Worm (Caenorhabditis elegans) whole organism, young adult: ENCODE data around the gene sad-1.

Experiments
- B0261.1 ChIP-seq: sonication (generic microtip); optimal IDR thresholded peaks from 2 replicates; lab custom pipeline; 2016; ENCODE audit warnings: mild to moderate bottlenecking, missing genetic modification characterization, moderate library complexity, missing compliant biosample characterization
- F23B12.7 ChIP-seq: sonication (generic microtip); optimal IDR thresholded peaks from 2 replicates; lab custom pipeline; 2017; ENCODE audit warnings: missing genetic modification characterization, mild to moderate bottlenecking, missing compliant biosample characterization, antibody characterized with exemption, moderate library complexity; ENCODE audit not compliant: insufficient read depth
- F39B2.1 ChIP-seq: fragments of 200-800 bp; sonication (Bioruptor generic); IDR thresholded peaks from 2 replicates; pipeline ENCODE4 v1.3.6; 2022; ENCODE audit warnings: missing genetic modification reagents, missing genetic modification characterization, missing compliant biosample characterization
- F52B5.7 ChIP-seq: sonication (generic microtip); optimal IDR thresholded peaks from 2 replicates; lab custom pipeline; 2016; ENCODE audit warnings: mild to moderate bottlenecking, missing genetic modification characterization, missing compliant biosample characterization
- F57A8.1 ChIP-seq: fragments of 200-800 bp; sonication (Bioruptor generic); optimal IDR thresholded peaks from 2 replicates; lab custom pipeline; 2018; ENCODE audit warnings: mild to moderate bottlenecking, missing genetic modification characterization, moderate library complexity, missing compliant biosample characterization
- Y56A3A.18 ChIP-seq: fragments of 200-800 bp; sonication (Bioruptor generic); IDR thresholded peaks from 2 replicates; pipeline ENCODE4 v1.3.6; 2022; ENCODE audit warnings: missing genetic modification reagents, missing genetic modification characterization, missing compliant biosample characterization
- attf-3 ChIP-seq: fragments of 200-800 bp; sonication (Bioruptor generic); conservative IDR thresholded peaks from 2 replicates; pipeline ENCODE4 v1.3.6; 2022; ENCODE audit warnings: missing genetic modification reagents, missing genetic modification characterization, missing compliant biosample characterization
- bed-2 ChIP-seq: fragments of 200-800 bp; sonication (Bioruptor generic); IDR thresholded peaks from 2 replicates; pipeline ENCODE4 v1.3.6; 2022; ENCODE audit warnings: missing genetic modification reagents, missing genetic modification characterization, missing compliant biosample characterization
- cebp-1 ChIP-seq, 2 experiments: fragments of 200-800 bp in 1 of 2; sonication (Bioruptor generic) in 1 of 2; sonication (generic microtip) in 1 of 2; IDR thresholded peaks in 1 of 2; optimal IDR thresholded peaks in 1 of 2; 2 replicates each; pipeline versions ENCODE4 v1.3.6 to Lab custom; 2017 to 2022; ENCODE audit warnings: missing compliant biosample characterization in 2 of 2, missing genetic modification characterization in 2 of 2, mild to moderate bottlenecking in 1 of 2, missing genetic modification reagents in 1 of 2, moderate library complexity in 1 of 2
- ceh-100 ChIP-seq: fragments of 200-800 bp; sonication (Bioruptor generic); IDR thresholded peaks from 2 replicates; pipeline ENCODE4 v1.3.6; 2022; ENCODE audit warnings: missing genetic modification reagents, missing genetic modification characterization, missing compliant biosample characterization
- ceh-79 ChIP-seq: sonication (generic microtip); optimal IDR thresholded peaks from 2 replicates; lab custom pipeline; 2017; ENCODE audit warnings: mild to moderate bottlenecking, missing genetic modification characterization, missing compliant biosample characterization
- chd-7 ChIP-seq: sonication (generic microtip); optimal IDR thresholded peaks from 2 replicates; lab custom pipeline; 2016; ENCODE audit warnings: mild to moderate bottlenecking, missing genetic modification characterization, moderate library complexity, missing compliant biosample characterization
- die-1 ChIP-seq: sonication (generic microtip); optimal IDR thresholded peaks from 2 replicates; lab custom pipeline; 2016; ENCODE audit warnings: missing genotype, mild to moderate bottlenecking, missing genetic modification characterization, missing compliant biosample characterization
- dox-1 ChIP-seq: fragments of 200-800 bp; sonication (Bioruptor generic); IDR thresholded peaks from 2 replicates; pipeline ENCODE4 v1.3.6; 2022; ENCODE audit warnings: missing genetic modification reagents, missing genetic modification characterization, missing compliant biosample characterization
- dpff-1 ChIP-seq: sonication (generic microtip); optimal IDR thresholded peaks from 2 replicates; lab custom pipeline; 2017; ENCODE audit warnings: mild to moderate bottlenecking, missing genetic modification characterization, missing compliant biosample characterization
- egrh-3 ChIP-seq: fragments of 200-800 bp; sonication (Bioruptor generic); IDR thresholded peaks from 2 replicates; pipeline ENCODE4 v1.3.6; 2022; ENCODE audit warnings: missing genetic modification reagents, missing genetic modification characterization, missing compliant biosample characterization
- ets-4 ChIP-seq: fragments of 200-800 bp; sonication (Bioruptor generic); optimal IDR thresholded peaks from 2 replicates; lab custom pipeline; 2018; ENCODE audit warnings: mild to moderate bottlenecking, missing genetic modification characterization, missing compliant biosample characterization
- lag-1 ChIP-seq: fragments of 200-800 bp; sonication (Bioruptor generic); IDR thresholded peaks from 2 replicates; pipeline ENCODE4 v1.3.6; 2022; ENCODE audit warnings: missing genetic modification reagents, missing genetic modification characterization, missing compliant biosample characterization
- lin-26 ChIP-seq: fragments of 200-800 bp; sonication (Bioruptor generic); IDR thresholded peaks from 2 replicates; pipeline ENCODE4 v1.3.6; 2022; ENCODE audit warnings: missing genetic modification reagents, missing genetic modification characterization, missing compliant biosample characterization
- lin-40 ChIP-seq: sonication (generic microtip); optimal IDR thresholded peaks from 2 replicates; lab custom pipeline; 2016; ENCODE audit warnings: missing genetic modification characterization, mild to moderate bottlenecking, missing compliant biosample characterization, missing genotype, missing genetic modification reagents
- lin-54 ChIP-seq: fragments of 200-800 bp; sonication (Bioruptor generic); optimal IDR thresholded peaks from 2 replicates; lab custom pipeline; 2018; ENCODE audit warnings: mild to moderate bottlenecking, missing genetic modification characterization, missing compliant biosample characterization
- lsy-27 ChIP-seq: sonication (generic microtip); optimal IDR thresholded peaks from 2 replicates; lab custom pipeline; 2017; ENCODE audit warnings: missing genetic modification characterization, mild to moderate bottlenecking, missing compliant biosample characterization, antibody characterized with exemption, missing genotype, borderline replicate concordance; ENCODE audit not compliant: insufficient read depth
- madf-10 ChIP-seq: sonication (generic microtip); optimal IDR thresholded peaks from 2 replicates; lab custom pipeline; 2016; ENCODE audit warnings: mild to moderate bottlenecking, missing genetic modification characterization, missing compliant biosample characterization
- nfya-1 ChIP-seq: sonication (generic microtip); optimal IDR thresholded peaks from 2 replicates; lab custom pipeline; 2017; ENCODE audit warnings: antibody characterized with exemption, missing compliant biosample characterization, missing genetic modification characterization, borderline replicate concordance; ENCODE audit not compliant: insufficient read depth
- nfya-2 ChIP-seq: fragments of 200-800 bp; sonication (Bioruptor generic); IDR thresholded peaks from 2 replicates; pipeline ENCODE4 v1.3.6; 2022; ENCODE audit warnings: missing genetic modification reagents, missing genetic modification characterization, missing compliant biosample characterization
- nfyb-1 ChIP-seq: fragments of 200-800 bp; sonication (Bioruptor generic); IDR thresholded peaks from 2 replicates; pipeline ENCODE4 v1.3.6; 2022; ENCODE audit warnings: missing genetic modification reagents, missing genetic modification characterization, missing compliant biosample characterization
- nhr-120 ChIP-seq: fragments of 200-800 bp; sonication (Bioruptor generic); IDR thresholded peaks from 2 replicates; pipeline ENCODE4 v1.3.6; 2022; ENCODE audit warnings: missing genetic modification characterization, missing compliant biosample characterization
- nhr-179 ChIP-seq: sonication (generic microtip); optimal IDR thresholded peaks from 2 replicates; lab custom pipeline; 2016; ENCODE audit warnings: mild to moderate bottlenecking, missing genetic modification characterization, missing compliant biosample characterization
- pha-4 ChIP-seq: fragments of 150-350 bp; sonication (generic microtip); optimal IDR thresholded peaks from 2 replicates; lab custom pipeline; 2014; ENCODE audit warnings: missing biosample characterization, missing genetic modification reagents, missing genetic modification characterization
- snpc-1.3 ChIP-seq: sonication (generic microtip); optimal IDR thresholded peaks from 2 replicates; lab custom pipeline; 2017; ENCODE audit warnings: missing genetic modification characterization, mild to moderate bottlenecking, missing compliant biosample characterization, antibody characterized with exemption, moderate library complexity, missing genotype, missing genetic modification reagents; ENCODE audit not compliant: insufficient read depth
- somi-1 ChIP-seq: fragments of 200-800 bp; sonication (Bioruptor generic); optimal IDR thresholded peaks from 2 replicates; lab custom pipeline; 2018; ENCODE audit warnings: mild to moderate bottlenecking, missing genetic modification characterization, missing compliant biosample characterization
- unc-130 ChIP-seq: sonication (generic microtip); optimal IDR thresholded peaks from 2 replicates; lab custom pipeline; 2016; ENCODE audit warnings: missing genetic modification reagents, missing genetic modification characterization, missing compliant biosample characterization
- zfh-2 ChIP-seq: fragments of 200-800 bp; sonication (Bioruptor generic); conservative IDR thresholded peaks from 2 replicates; pipeline ENCODE4 v1.3.6; 2022; ENCODE audit warnings: missing genetic modification reagents, missing genetic modification characterization, missing compliant biosample characterization
- ztf-26 ChIP-seq: sonication (generic microtip); optimal IDR thresholded peaks from 2 replicates; lab custom pipeline; 2017; ENCODE audit warnings: missing genetic modification characterization, missing compliant biosample characterization
- ztf-6 ChIP-seq: fragments of 200-800 bp; sonication (Bioruptor generic); IDR thresholded peaks from 2 replicates; pipeline ENCODE4 v1.3.6; 2022; ENCODE audit warnings: missing genetic modification reagents, missing genetic modification characterization, missing compliant biosample characterization

sad-1 gene

DNA sequence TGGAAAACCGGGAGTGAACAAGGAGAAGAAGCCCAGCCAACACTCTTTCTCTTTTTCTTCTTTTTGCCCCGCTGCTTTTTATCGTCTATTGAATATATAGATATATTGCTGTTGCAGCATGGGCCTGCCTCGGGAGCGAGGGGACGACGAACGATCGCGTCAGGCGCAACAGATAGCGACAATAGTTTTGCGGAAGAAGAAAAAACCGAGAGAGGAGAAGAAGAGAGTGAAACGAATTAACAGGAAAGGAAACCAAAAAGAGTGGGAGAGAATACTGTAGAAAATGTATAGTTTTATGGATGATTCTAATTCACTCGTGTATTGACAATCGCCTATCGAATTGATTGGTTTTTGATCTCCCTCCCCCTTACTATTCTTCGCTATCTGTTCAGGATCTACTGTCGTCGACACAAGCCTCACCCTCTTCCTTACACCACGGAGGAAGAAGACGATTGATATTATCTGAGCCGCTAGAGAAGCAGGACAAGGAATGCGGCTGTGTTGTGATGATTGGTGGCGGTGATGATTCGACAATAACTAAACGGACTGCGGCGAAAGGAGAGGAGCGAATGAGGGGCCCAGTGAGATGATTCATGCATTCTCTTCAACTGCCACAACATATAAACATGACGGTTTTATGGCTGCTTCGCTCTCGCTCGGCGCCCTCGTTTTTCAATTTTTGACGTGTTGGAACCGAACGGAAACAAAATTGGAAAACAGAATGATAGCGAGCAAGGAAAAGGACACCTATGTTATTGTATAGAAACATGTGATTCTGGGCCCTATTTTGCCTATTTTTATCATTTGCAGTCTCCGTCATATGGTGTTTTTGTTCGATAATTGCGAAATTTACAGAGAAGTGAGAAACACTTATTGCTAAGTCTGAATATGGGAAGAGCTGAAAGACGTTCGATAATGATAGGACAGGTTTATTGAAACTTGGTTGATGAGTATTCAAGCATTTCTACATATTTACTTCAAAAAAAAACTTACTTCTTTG lies 26.1 kb upstream of the sad-1 start:
- no peak for TF ChIP-seq F23B12.7 (tag; lab: Kevin White, UChicago)
- TF ChIP-seq bed-2 (GFP tag; lab: Robert Waterston, UW) = no peak
- TF ChIP-seq die-1 (tag; lab: Kevin White, UChicago) = no peak
- TF ChIP-seq nhr-120 (GFP tag; lab: Robert Waterston, UW) = no peak
- TF ChIP-seq Y56A3A.18 (GFP tag; lab: Robert Waterston, UW) = no peak
- no peak for TF ChIP-seq dpff-1
- TF ChIP-seq lsy-27 = no peak
- TF ChIP-seq lin-40 (tag; lab: Kevin White, UChicago) = no peak
- TF ChIP-seq chd-7 (tag; lab: Kevin White, UChicago) = peak; percentile 6
- TF ChIP-seq ztf-6 (GFP tag; lab: Robert Waterston, UW) = no peak
- TF ChIP-seq dox-1 (GFP tag; lab: Robert Waterston, UW) = peak; percentile 33
- TF ChIP-seq ets-4 (GFP tag; lab: Kevin White, UChicago) = no peak
- TF ChIP-seq F57A8.1 (GFP tag; lab: Kevin White, UChicago) = no peak
- no peak for TF ChIP-seq B0261.1
- no peak for TF ChIP-seq snpc-1.3 (tag; lab: Kevin White, UChicago)
- TF ChIP-seq nfya-1 = no peak
- TF ChIP-seq zfh-2 (GFP tag; lab: Robert Waterston, UW) = 0 out of 2 replicates have a peak, but pooled peaks have one; percentile 38
- no peak for TF ChIP-seq F39B2.1 (GFP tag; lab: Robert Waterston, UW)
- no peak for TF ChIP-seq madf-10 (tag; lab: Kevin White, UChicago)
- TF ChIP-seq nfya-2 = no peak
- no peak for TF ChIP-seq lag-1 (GFP tag; lab: Robert Waterston, UW)
- TF ChIP-seq somi-1 (GFP tag; lab: Kevin White, UChicago) = no peak
- peak; percentile 92 for TF ChIP-seq cebp-1 (GFP tag; IDR thresholded peaks at IDR 0.05; lab: Robert Waterston, UW)
- TF ChIP-seq cebp-1 (tag; optimal IDR thresholded peaks at IDR 0.05; lab: Kevin White, UChicago) = peak; percentile 90
- TF ChIP-seq F52B5.7 (tag; lab: Kevin White, UChicago) = no peak
- no peak for TF ChIP-seq attf-3 (GFP tag; lab: Robert Waterston, UW)
- no peak for TF ChIP-seq ceh-79 (tag; lab: Kevin White, UChicago)
- TF ChIP-seq unc-130 = no peak
- TF ChIP-seq pha-4 (tag; lab: Kevin White, UChicago) = no peak
- 0 out of 2 replicates have a peak, but pooled peaks have one; percentile 6 for TF ChIP-seq nfyb-1 (GFP tag; lab: Robert Waterston, UW)
- TF ChIP-seq ztf-26 (tag; lab: Kevin White, UChicago) = no peak
- TF ChIP-seq lin-26 = no peak
- TF ChIP-seq lin-54 (GFP tag; lab: Kevin White, UChicago) = no peak
- TF ChIP-seq nhr-179 (tag; lab: Kevin White, UChicago) = no peak

DNA sequence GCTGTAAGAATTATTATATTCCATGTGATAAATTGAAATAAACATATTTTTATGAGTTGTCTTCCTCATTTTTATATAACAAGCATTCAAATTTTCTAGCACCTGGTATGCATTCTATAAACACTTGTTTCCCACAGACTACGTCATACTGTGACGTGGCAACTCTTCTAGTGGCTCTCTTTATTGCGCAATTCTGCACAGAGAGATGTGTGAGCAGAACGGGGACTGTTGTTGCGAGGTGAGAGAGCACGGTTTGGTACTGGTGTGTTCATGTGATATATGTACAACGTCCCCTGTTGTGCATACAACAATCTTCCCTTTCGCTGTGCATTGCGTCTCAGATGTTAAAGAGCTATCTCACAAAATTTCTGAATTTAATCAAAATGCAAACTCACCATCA lies 24.6 kb upstream of the sad-1 start:
- TF ChIP-seq egrh-3 (GFP tag; lab: Robert Waterston, UW) (no peak), ceh-100 (GFP tag; lab: Robert Waterston, UW) (no peak)
